Fruit fly (Drosophila melanogaster) S2 (cell line): ENCODE measurements around the gene dar1.

Source experiments
- CG8478 ChIP-seq: fragments of >200 bp; optimal IDR thresholded peaks from 2 replicates; lab custom pipeline; 2018
- CTCF ChIP-seq, 2 experiments: fragments of >200 bp; optimal IDR thresholded peaks; 2 replicates each; lab custom pipeline; 2018

The dar1 gene

dm6 chr3L:3639324-3639723, 13.2 kb downstream of the dar1 start:
- TF ChIP-seq CTCF (optimal IDR thresholded peaks at IDR 0.05; lab: Kevin White, UChicago) (no peak), CG8478 (no peak)

- no peak for TF ChIP-seq CTCF (optimal IDR thresholded peaks at IDR 0.05; lab: Kevin White, UChicago)
- TF ChIP-seq CG8478 = no peak
Measured at dm6 chr3L:3640916-3641315, 14.8 kb downstream of the dar1 start.

- TF ChIP-seq CG8478 (no peak), CTCF (optimal IDR thresholded peaks at IDR 0.05; lab: Kevin White, UChicago) (no peak)
Measured at dm6 chr3L:3644337-3645027, 18.3 kb downstream of the dar1 start.

dm6 chr3L:3645628-3646360, 19.6 kb downstream of the dar1 start:
- TF ChIP-seq CTCF (optimal IDR thresholded peaks at IDR 0.05; lab: Kevin White, UChicago) (no peak), CG8478 (no peak)

dm6 chr3L:3646361-3646759, 20.2 kb downstream of the dar1 start:
- TF ChIP-seq CTCF (optimal IDR thresholded peaks at IDR 0.05; lab: Kevin White, UChicago) (no peak), CG8478 (no peak)

- TF ChIP-seq CG8478 (no peak), CTCF (optimal IDR thresholded peaks at IDR 0.05; lab: Kevin White, UChicago) (no peak)
Measured at dm6 chr3L:3649527-3649926, 23.4 kb downstream of the dar1 start.

dm6 chr3L:3654671-3655070, 28.5 kb downstream of the dar1 start, which contains the start of gene CG10862:
Gene CG10862 (minus strand): TSS chr3L:3654771.
- TF ChIP-seq CG8478 (no peak), CTCF (optimal IDR thresholded peaks at IDR 0.05; lab: Kevin White, UChicago) (no peak)

- TF ChIP-seq CG8478 = no peak
- TF ChIP-seq CTCF (optimal IDR thresholded peaks at IDR 0.05; lab: Kevin White, UChicago) = no peak
Measured at dm6 chr3L:3656867-3657266, 30.7 kb downstream of the dar1 start.

- TF ChIP-seq CG8478 (no peak), CTCF (optimal IDR thresholded peaks at IDR 0.05; lab: Kevin White, UChicago) (no peak)
Measured at dm6 chr3L:3657897-3658296, 31.7 kb downstream of the dar1 start.

- TF ChIP-seq CG8478 = no peak
- TF ChIP-seq CTCF (optimal IDR thresholded peaks at IDR 0.05; lab: Kevin White, UChicago) = no peak
Measured at dm6 chr3L:3658768-3659167, 32.6 kb downstream of the dar1 start, which contains the start of gene CG43098. Gene CG43098 (plus strand): TSS chr3L:3659068.

- no peak for TF ChIP-seq CTCF (optimal IDR thresholded peaks at IDR 0.05; lab: Kevin White, UChicago)
Measured at dm6 chr3L:3665288-3666210, 39.4 kb downstream of the dar1 start.

dm6 chr3L:3667594-3667993, 41.4 kb downstream of the dar1 start:
- no peak for TF ChIP-seq CTCF (optimal IDR thresholded peaks at IDR 0.05; lab: Kevin White, UChicago)
- TF ChIP-seq CG8478 = no peak

dm6 chr3L:3672490-3673107, 46.4 kb downstream of the dar1 start:
- TF ChIP-seq CG8478 = no peak
- no peak for TF ChIP-seq CTCF (optimal IDR thresholded peaks at IDR 0.05; lab: Kevin White, UChicago)

dm6 chr3L:3678375-3678774, 52.2 kb downstream of the dar1 start:
- TF ChIP-seq CTCF (optimal IDR thresholded peaks at IDR 0.05; lab: Kevin White, UChicago) = peak; percentile 74 to 75
- no peak for TF ChIP-seq CG8478

dm6 chr3L:3684004-3684403, 57.9 kb downstream of the dar1 start:
- TF ChIP-seq CTCF (optimal IDR thresholded peaks at IDR 0.05; lab: Kevin White, UChicago) = no peak
- TF ChIP-seq CG8478 = no peak
